Worm (Caenorhabditis elegans) whole organism, late embryonic: ENCODE measurements around the gene srw-3.

Experiments
- C38D4.7 ChIP-seq: fragments of 200-800 bp; sonication (Bioruptor generic); optimal IDR thresholded peaks from 2 replicates; lab custom pipeline; 2018; ENCODE audit warnings: mild to moderate bottlenecking, missing genetic modification characterization, moderate library complexity, missing compliant biosample characterization
- F13H6.1 ChIP-seq: sonication (generic microtip); optimal IDR thresholded peaks from 2 replicates; lab custom pipeline; 2016; ENCODE audit warnings: missing genetic modification characterization, missing compliant biosample characterization
- K02D7.2 ChIP-seq: sonication (generic microtip); optimal IDR thresholded peaks from 2 replicates; lab custom pipeline; 2017; ENCODE audit warnings: mild to moderate bottlenecking, missing genetic modification characterization, missing compliant biosample characterization
- T23F11.4 ChIP-seq: fragments of 200-800 bp; sonication (Bioruptor generic); optimal IDR thresholded peaks from 2 replicates; lab custom pipeline; 2018; ENCODE audit warnings: mild to moderate bottlenecking, missing genetic modification characterization, missing compliant biosample characterization
- Y22D7AL.16 ChIP-seq: sonication (generic microtip); optimal IDR thresholded peaks from 2 replicates; lab custom pipeline; 2016; ENCODE audit warnings: missing genetic modification characterization, missing compliant biosample characterization
- ceh-14 ChIP-seq: sonication (generic microtip); optimal IDR thresholded peaks from 2 replicates; lab custom pipeline; 2016; ENCODE audit warnings: missing genotype, missing genetic modification characterization, missing compliant biosample characterization
- ceh-18 ChIP-seq: sonication (generic microtip); optimal IDR thresholded peaks from 2 replicates; lab custom pipeline; 2016; ENCODE audit warnings: missing genetic modification characterization, missing compliant biosample characterization
- ceh-19 ChIP-seq: fragments of 200-800 bp; sonication (Bioruptor generic); optimal IDR thresholded peaks from 2 replicates; lab custom pipeline; 2018; ENCODE audit warnings: mild to moderate bottlenecking, missing genetic modification characterization, missing compliant biosample characterization
- ceh-2 ChIP-seq: sonication (generic microtip); optimal IDR thresholded peaks from 2 replicates; lab custom pipeline; 2016; ENCODE audit warnings: missing genotype, missing genetic modification characterization, missing compliant biosample characterization
- ceh-30 ChIP-seq: fragments of 150-350 bp; optimal IDR thresholded peaks from 2 replicates; lab custom pipeline; 2014; ENCODE audit warnings: missing biosample characterization, missing genetic modification characterization
- ceh-31 ChIP-seq: sonication (generic microtip); optimal IDR thresholded peaks from 2 replicates; lab custom pipeline; 2016; ENCODE audit warnings: missing genetic modification characterization, missing compliant biosample characterization
- che-1 ChIP-seq: sonication (generic microtip); optimal IDR thresholded peaks from 2 replicates; lab custom pipeline; 2016; ENCODE audit warnings: mild to moderate bottlenecking, missing genetic modification characterization, missing compliant biosample characterization
- dmd-4 ChIP-seq: sonication (generic microtip); optimal IDR thresholded peaks from 2 replicates; lab custom pipeline; 2016; ENCODE audit warnings: borderline replicate concordance, missing genetic modification characterization, missing compliant biosample characterization
- elt-4 ChIP-seq: sonication (generic microtip); optimal IDR thresholded peaks from 2 replicates; lab custom pipeline; 2016; ENCODE audit warnings: missing genetic modification characterization, missing compliant biosample characterization
- fax-1 ChIP-seq: sonication (generic microtip); optimal IDR thresholded peaks from 2 replicates; lab custom pipeline; 2016; ENCODE audit warnings: missing genotype, missing genetic modification characterization, missing compliant biosample characterization
- fkh-10 ChIP-seq: fragments of 150-350 bp; optimal IDR thresholded peaks from 2 replicates; lab custom pipeline; 2014; ENCODE audit warnings: missing biosample characterization, missing genetic modification reagents, missing genetic modification characterization
- fkh-6 ChIP-seq: sonication (generic microtip); optimal IDR thresholded peaks from 2 replicates; lab custom pipeline; 2016; ENCODE audit warnings: missing genetic modification characterization, missing compliant biosample characterization
- gmeb-2 ChIP-seq: sonication (generic microtip); optimal IDR thresholded peaks from 2 replicates; lab custom pipeline; 2016; ENCODE audit warnings: missing genetic modification characterization, inconsistent platforms, missing compliant biosample characterization
- hlh-13 ChIP-seq: fragments of 200-800 bp; sonication (Bioruptor generic); optimal IDR thresholded peaks from 2 replicates; lab custom pipeline; 2018; ENCODE audit warnings: mild to moderate bottlenecking, missing genetic modification characterization, missing compliant biosample characterization
- hlh-30 ChIP-seq: sonication (generic microtip); optimal IDR thresholded peaks from 2 replicates; lab custom pipeline; 2017; ENCODE audit warnings: antibody characterized with exemption, missing genetic modification characterization, missing compliant biosample characterization; ENCODE audit not compliant: insufficient read depth
- hlh-6 ChIP-seq: sonication (generic microtip); optimal IDR thresholded peaks from 2 replicates; lab custom pipeline; 2016; ENCODE audit warnings: missing genotype, missing genetic modification characterization, missing compliant biosample characterization
- lim-6 ChIP-seq: sonication (generic microtip); optimal IDR thresholded peaks from 2 replicates; lab custom pipeline; 2016; ENCODE audit warnings: missing genetic modification characterization, missing compliant biosample characterization
- mec-3 ChIP-seq: sonication (generic microtip); optimal IDR thresholded peaks from 2 replicates; lab custom pipeline; 2016; ENCODE audit warnings: borderline replicate concordance, missing genetic modification characterization, missing compliant biosample characterization
- nhr-232 ChIP-seq: sonication (generic microtip); optimal IDR thresholded peaks from 2 replicates; lab custom pipeline; 2016; ENCODE audit warnings: missing genetic modification characterization, missing compliant biosample characterization
- npax-4 ChIP-seq: sonication (generic microtip); optimal IDR thresholded peaks from 2 replicates; lab custom pipeline; 2016; ENCODE audit warnings: missing genetic modification characterization, missing compliant biosample characterization
- odd-2 ChIP-seq: sonication (generic microtip); optimal IDR thresholded peaks from 2 replicates; lab custom pipeline; 2017; ENCODE audit warnings: antibody characterized with exemption, mild to moderate bottlenecking, missing genetic modification characterization, missing compliant biosample characterization
- pha-2 ChIP-seq: sonication (generic microtip); optimal IDR thresholded peaks from 2 replicates; lab custom pipeline; 2017; ENCODE audit warnings: mild to moderate bottlenecking, missing genetic modification characterization, missing compliant biosample characterization
- pha-4 ChIP-seq: fragments of 150-350 bp; optimal IDR thresholded peaks from 2 replicates; lab custom pipeline; 2018; ENCODE audit warnings: missing biosample characterization, missing genetic modification reagents, missing genetic modification characterization
- pqm-1 ChIP-seq: sonication (generic microtip); optimal IDR thresholded peaks from 2 replicates; lab custom pipeline; 2016; ENCODE audit warnings: missing genetic modification characterization, missing compliant biosample characterization
- sdc-2 ChIP-seq: sonication (generic microtip); optimal IDR thresholded peaks from 2 replicates; lab custom pipeline; 2016; ENCODE audit warnings: missing genotype, missing genetic modification characterization, missing compliant biosample characterization
- sox-2 ChIP-seq: fragments of 200-800 bp; sonication (Bioruptor generic); IDR thresholded peaks from 2 replicates; pipeline ENCODE4 v1.3.6; 2022; ENCODE audit warnings: missing genetic modification reagents, missing genetic modification characterization, missing compliant biosample characterization
- syd-9 ChIP-seq: sonication (generic microtip); optimal IDR thresholded peaks from 2 replicates; lab custom pipeline; 2016; ENCODE audit warnings: mild to moderate bottlenecking, missing genetic modification characterization, moderate library complexity, missing compliant biosample characterization
- tbx-7 ChIP-seq: sonication (generic microtip); optimal IDR thresholded peaks from 2 replicates; lab custom pipeline; 2016; ENCODE audit warnings: missing genotype, missing genetic modification characterization, missing compliant biosample characterization
- ttx-3 ChIP-seq: sonication (generic microtip); optimal IDR thresholded peaks from 2 replicates; lab custom pipeline; 2016; ENCODE audit warnings: missing genetic modification reagents, missing genetic modification characterization, missing compliant biosample characterization
- unc-42 ChIP-seq: sonication (generic microtip); optimal IDR thresholded peaks from 2 replicates; lab custom pipeline; 2016; ENCODE audit warnings: missing genotype, missing genetic modification characterization, missing compliant biosample characterization
- ztf-16 ChIP-seq: sonication (generic microtip); optimal IDR thresholded peaks from 2 replicates; lab custom pipeline; 2017; ENCODE audit warnings: missing genetic modification characterization, missing compliant biosample characterization

srw-3 gene

DNA sequence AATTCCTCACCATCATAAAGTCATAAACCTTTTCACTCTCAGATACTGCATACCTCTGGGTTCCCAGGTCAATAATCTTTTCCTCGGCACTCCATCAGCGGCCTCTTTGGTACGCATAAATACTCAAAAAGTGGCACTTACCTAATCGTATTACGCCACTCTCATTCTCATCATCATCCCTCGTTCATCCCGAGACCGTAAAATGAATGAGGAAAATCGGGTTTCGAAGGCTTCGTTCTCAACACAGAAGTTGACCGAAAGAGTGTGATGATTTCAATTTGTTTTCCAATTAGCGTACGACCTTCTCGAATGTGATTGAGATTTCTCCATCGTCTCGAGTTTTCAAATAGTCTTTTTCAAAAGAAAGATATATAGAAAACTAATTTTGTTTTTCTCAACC is 34.5 kb downstream of the srw-3 start:
- no peak for TF ChIP-seq pha-2 (tag; lab: Kevin White, UChicago)
- no peak for TF ChIP-seq ttx-3 (tag; lab: Kevin White, UChicago)
- no peak for TF ChIP-seq hlh-6 (tag; lab: Kevin White, UChicago)
- no peak for TF ChIP-seq dmd-4
- TF ChIP-seq, all 69 proteins: peak for 0

ce11 chrV:7741918-7742317 is 36.5 kb downstream of the srw-3 start:
- no peak for TF ChIP-seq mec-3 (tag; lab: Kevin White, UChicago)
- TF ChIP-seq npax-4, result no peak
- TF ChIP-seq che-1 (tag; lab: Kevin White, UChicago), result no peak
- TF ChIP-seq hlh-30 (tag; lab: Kevin White, UChicago), result no peak
- TF ChIP-seq odd-2 (tag; lab: Kevin White, UChicago), result no peak
- no peak for TF ChIP-seq pqm-1 (tag; lab: Kevin White, UChicago)
- no peak for TF ChIP-seq ztf-16 (tag; lab: Kevin White, UChicago)
- no peak for TF ChIP-seq unc-42 (tag; lab: Kevin White, UChicago)
- no peak for TF ChIP-seq fkh-10 (GFP tag; lab: Kevin White, UChicago)
- TF ChIP-seq gmeb-2 (tag; lab: Kevin White, UChicago), result no peak
- TF ChIP-seq ceh-18, result no peak
- TF ChIP-seq ceh-30, result no peak
- TF ChIP-seq, all 69 proteins: peak for 0

ce11 chrV:7742485-7742959 is 37.1 kb downstream of the srw-3 start, which contains the start of gene fbxl-5:
TSS of gene fbxl-5 (plus strand) at chrV:7742909.
- TF ChIP-seq mec-3 (tag; lab: Kevin White, UChicago) (no peak), sox-2 (GFP tag; lab: Robert Waterston, UW) (no peak), K02D7.2 (tag; lab: Kevin White, UChicago) (no peak), odd-2 (tag; lab: Kevin White, UChicago) (no peak), ceh-31 (tag; lab: Kevin White, UChicago) (no peak), nhr-232 (tag; lab: Kevin White, UChicago) (no peak), ceh-14 (tag; lab: Kevin White, UChicago) (no peak), ztf-16 (tag; lab: Kevin White, UChicago) (no peak), lim-6 (tag; lab: Kevin White, UChicago) (no peak), tbx-7 (tag; lab: Kevin White, UChicago) (no peak)
- TF ChIP-seq, all 69 proteins: peak for 0

DNA sequence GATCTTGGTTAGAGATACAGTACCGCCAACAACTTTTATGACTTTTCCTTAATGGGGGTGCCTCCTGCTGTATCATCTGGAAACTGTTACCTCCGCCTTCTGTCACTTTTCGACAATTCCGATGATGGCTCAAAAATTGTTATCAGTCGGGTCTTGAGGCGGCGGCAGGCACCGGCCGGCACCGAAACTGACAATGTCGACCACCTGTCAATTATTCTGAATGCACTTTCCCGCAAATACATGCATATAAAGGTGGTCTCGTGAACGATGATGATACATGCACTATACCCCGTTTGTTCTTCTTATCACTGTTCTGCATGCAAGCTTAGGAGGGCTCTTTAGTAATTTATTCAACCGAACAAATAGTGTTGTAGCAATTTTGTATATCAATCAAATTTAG is 38.7 kb downstream of the srw-3 start:
- TF ChIP-seq dmd-4 (no peak), T23F11.4 (GFP tag; lab: Kevin White, UChicago) (no peak), F13H6.1 (tag; lab: Kevin White, UChicago) (no peak), sox-2 (GFP tag; lab: Robert Waterston, UW) (no peak), Y22D7AL.16 (no peak), fax-1 (no peak), ceh-19 (GFP tag; lab: Kevin White, UChicago) (no peak), C38D4.7 (GFP tag; lab: Kevin White, UChicago) (no peak)

ce11 chrV:7745386-7745785 is 40.0 kb downstream of the srw-3 start:
- TF ChIP-seq Y22D7AL.16, result no peak
- TF ChIP-seq hlh-13 (GFP tag; lab: Kevin White, UChicago), result no peak
- TF ChIP-seq che-1 (tag; lab: Kevin White, UChicago), result no peak
- no peak for TF ChIP-seq sdc-2 (tag; lab: Kevin White, UChicago)
- no peak for TF ChIP-seq pha-4 (tag; lab: Kevin White, UChicago)
- TF ChIP-seq ceh-2 (tag; lab: Kevin White, UChicago), result no peak
- TF ChIP-seq unc-42 (tag; lab: Kevin White, UChicago), result no peak
- no peak for TF ChIP-seq ceh-31 (tag; lab: Kevin White, UChicago)
- TF ChIP-seq elt-4 (tag; lab: Kevin White, UChicago), result no peak
- no peak for TF ChIP-seq pqm-1 (tag; lab: Kevin White, UChicago)
- no peak for TF ChIP-seq syd-9 (tag; lab: Kevin White, UChicago)
- no peak for TF ChIP-seq hlh-30 (tag; lab: Kevin White, UChicago)
- no peak for TF ChIP-seq fkh-6
